Fruit fly (Drosophila melanogaster) whole organism, prepupa: ENCODE results near the gene Mfap1.

Experiments
- CG11762 ChIP-seq: fragments of 200-800 bp; sonication (Bioruptor generic); optimal IDR thresholded peaks from 3 replicates; lab custom pipeline; 2016; ENCODE audit warnings: missing biosample characterization, missing genetic modification characterization; ENCODE audit not compliant: insufficient read depth
- CG8632 ChIP-seq: fragments of 200-800 bp; sonication (Bioruptor generic); optimal IDR thresholded peaks from 3 replicates; lab custom pipeline; 2016; ENCODE audit warnings: missing biosample characterization, missing genetic modification characterization
- lz ChIP-seq: fragments of 200-800 bp; sonication (Bioruptor generic); optimal IDR thresholded peaks from 3 replicates; lab custom pipeline; 2016; ENCODE audit warnings: missing biosample characterization, missing genetic modification characterization

DNA sequence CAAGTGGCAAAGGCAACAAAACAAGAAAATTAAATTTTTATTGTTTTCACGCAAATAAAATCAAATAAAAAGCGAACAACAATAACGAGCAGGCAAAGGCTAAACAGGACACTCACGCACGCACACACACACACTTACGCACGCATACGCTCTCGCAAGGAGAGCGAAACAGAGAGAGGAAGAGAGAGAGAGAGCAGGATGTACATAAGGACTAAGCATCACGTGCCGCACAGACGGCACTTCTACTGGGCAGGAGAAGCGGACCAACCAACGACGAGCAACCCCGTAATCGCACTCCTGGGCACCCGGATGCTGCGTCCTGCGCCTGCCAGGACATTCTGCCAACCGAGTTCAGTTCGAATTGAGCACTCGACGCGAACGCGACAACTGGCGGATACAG, 19.9 kb upstream of the Mfap1 start, which contains the start of gene Dbx:
- TF ChIP-seq lz, result no peak
- TF ChIP-seq CG8632, result no peak
- no peak for TF ChIP-seq CG11762
